Worm (Caenorhabditis elegans): ENCODE data around the gene Y53F4B.23.
A peak's percentile ranks its signal among the peaks of the same experiment; 100 is the strongest.

The Y53F4B.23 gene

DNA sequence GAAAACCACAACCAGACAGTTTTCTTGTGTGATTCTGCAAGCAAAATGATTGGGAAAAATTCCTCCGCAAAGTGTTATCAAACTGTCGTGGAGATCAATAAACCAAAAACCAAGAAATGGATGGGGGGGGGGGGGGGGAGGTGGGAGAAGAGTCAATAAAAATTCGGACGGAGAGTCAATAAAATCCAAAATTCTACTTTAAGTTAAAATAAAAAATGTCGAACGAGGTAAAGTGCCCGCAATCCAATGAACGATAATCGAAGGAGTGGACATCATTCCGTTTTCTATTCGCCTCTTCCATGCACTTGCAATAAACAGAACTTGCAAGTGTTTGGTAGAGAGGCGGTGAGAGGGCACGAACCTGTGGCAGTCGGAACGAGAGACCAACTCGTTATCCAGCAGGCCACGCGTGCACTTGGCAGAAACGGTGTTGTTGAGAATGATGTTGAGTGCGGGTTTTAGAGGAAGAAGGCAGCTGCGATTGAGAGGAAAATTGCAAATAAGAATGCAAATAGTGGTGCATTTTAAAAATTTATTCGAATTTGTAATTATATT, 41.5 kb downstream of the Y53F4B.23 start, which contains the start of gene gst-27 (continued):
- TF ChIP-seq attf-6 (GFP tag; IDR thresholded peaks at IDR 0.05) (peak; percentile 61), lin-35 (GFP tag; optimal IDR thresholded peaks at IDR 0.05) (peak in 1 of 3 experiments; percentile 86), F39B2.1 (GFP tag; IDR thresholded peaks at IDR 0.05) (no peak), egrh-3 (GFP tag; IDR thresholded peaks at IDR 0.05) (peak; percentile 73), mes-4 (tag; optimal IDR thresholded peaks at IDR 0.05) (peak; percentile 89), ceh-58 (GFP tag; IDR thresholded peaks at IDR 0.05) (no peak), ZK185.1 (tag; optimal IDR thresholded peaks at IDR 0.05; ENCODE audit: poor library complexity, severe bottlenecking) (peak; percentile 95), B0035.1 (tag; optimal IDR thresholded peaks at IDR 0.05) (peak; percentile 61), rpc-1 (optimal IDR thresholded peaks at IDR 0.05) (peak; percentile 93), rpc-1 (tag; optimal IDR thresholded peaks at IDR 0.05) (peak; percentile 96), madf-6 (GFP tag; IDR thresholded peaks at IDR 0.05) (peak; percentile 74), madf-3 (GFP tag; IDR thresholded peaks at IDR 0.05) (peak; percentile 36; the same call in 1 of the 2 replicates), gei-17 (GFP tag; optimal IDR thresholded peaks at IDR 0.05) (peak; percentile 59), dpl-1 (GFP tag; optimal IDR thresholded peaks at IDR 0.05) (peak; percentile 41), sea-2 (GFP tag; IDR thresholded peaks at IDR 0.05) (no peak; the same call in 1 of the 2 replicates), lag-1 (GFP tag; IDR thresholded peaks at IDR 0.05) (no peak), hmg-20 (GFP tag; IDR thresholded peaks at IDR 0.05) (peak; percentile 72; the same call in 1 of the 2 replicates), nfya-1 (tag; optimal IDR thresholded peaks at IDR 0.05; ENCODE audit: borderline replicate concordance, insufficient read depth) (no peak), C06A6.2 (GFP tag; conservative IDR thresholded peaks at IDR 0.05) (0 out of 2 replicates have a peak, but pooled peaks have one; percentile 34), efl-1 (GFP tag; optimal IDR thresholded peaks at IDR 0.05) (peak; percentile 39), rec-8 (tag; optimal IDR thresholded peaks at IDR 0.05) (peak; percentile 70 to 83), die-1 (tag; optimal IDR thresholded peaks at IDR 0.05) (peak; percentile 95), nhr-179 (tag; optimal IDR thresholded peaks at IDR 0.05) (peak; percentile 72), nhr-120 (GFP tag; IDR thresholded peaks at IDR 0.05) (0 out of 2 replicates have a peak, but pooled peaks have one; percentile 72), ztf-28 (GFP tag; IDR thresholded peaks at IDR 0.05) (0 out of 2 replicates have a peak, but pooled peaks have one; percentile 70), attf-5 (GFP tag; optimal IDR thresholded peaks at IDR 0.05) (peak; percentile 82), F37B4.10 (GFP tag; IDR thresholded peaks at IDR 0.05) (no peak), madf-8 (GFP tag; conservative IDR thresholded peaks at IDR 0.05) (peak; percentile 46), athp-1 (tag; optimal IDR thresholded peaks at IDR 0.05) (peak; percentile 87), mcd-1 (GFP tag; IDR thresholded peaks at IDR 0.05) (peak; percentile 77), nfyb-1 (GFP tag; IDR thresholded peaks at IDR 0.05) (peak; percentile 83), nhr-90 (tag; optimal IDR thresholded peaks at IDR 0.05) (peak; percentile 95), ceh-100 (GFP tag; IDR thresholded peaks at IDR 0.05) (peak; percentile 73), ceh-40 (GFP tag; IDR thresholded peaks at IDR 0.05) (peak; percentile 84), snpc-1.3 (tag; optimal IDR thresholded peaks at IDR 0.05; ENCODE audit: insufficient read depth) (peak; percentile 95), pha-4 (tag; optimal IDR thresholded peaks at IDR 0.05) (no peak), cebp-2 (GFP tag; IDR thresholded peaks at IDR 0.05) (peak; percentile 86), ccch-3 (GFP tag; optimal IDR thresholded peaks at IDR 0.05) (peak; percentile 55), F55B11.4 (tag; optimal IDR thresholded peaks at IDR 0.05; ENCODE audit: borderline replicate concordance, insufficient read depth) (no peak), aptf-2 (GFP tag; conservative IDR thresholded peaks at IDR 0.05) (no peak)
